Worm (Caenorhabditis elegans): Measurements from ENCODE around the gene scl-18.
A peak's percentile ranks its signal among the peaks of the same experiment; 100 is the strongest.

Gene scl-18

DNA sequence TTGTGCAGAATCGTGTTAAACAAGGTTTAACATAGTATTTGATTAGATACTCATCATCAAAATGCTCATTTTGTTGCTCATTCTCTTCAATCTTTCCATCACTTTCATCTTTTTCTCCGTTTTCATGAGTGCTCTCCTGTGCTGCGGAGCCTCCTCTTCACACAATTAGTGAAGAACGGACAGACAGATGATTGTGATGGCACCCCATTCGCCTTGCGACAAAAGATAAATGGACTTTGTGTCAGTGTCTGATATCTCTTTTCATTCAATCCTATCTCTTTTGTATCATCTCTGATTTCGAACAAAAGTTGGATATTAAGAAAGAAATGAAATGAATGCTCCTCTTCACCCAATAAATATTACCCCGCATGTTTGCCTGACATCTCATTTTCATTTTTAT lies 43.9 kb downstream of the scl-18 start:
- no peak for TF ChIP-seq mdt-29 (GFP tag; IDR thresholded peaks at IDR 0.05)
- no peak for TF ChIP-seq jun-1 (tag; optimal IDR thresholded peaks at IDR 0.05)
- no peak for TF ChIP-seq nhr-25 (tag; optimal IDR thresholded peaks at IDR 0.05; ENCODE audit: borderline replicate concordance, insufficient read depth)
- no peak for TF ChIP-seq F44E2.7 (GFP tag; IDR thresholded peaks at IDR 0.05)
- TF ChIP-seq daf-16 (GFP tag; optimal IDR thresholded peaks at IDR 0.05) = peak in 1 of 2 experiments; percentile 22
- TF ChIP-seq daf-16 (tag; optimal IDR thresholded peaks at IDR 0.05) = no peak
- TF ChIP-seq spr-1 (tag; optimal IDR thresholded peaks at IDR 0.05) = no peak
- no peak for TF ChIP-seq dmd-9 (GFP tag; IDR thresholded peaks at IDR 0.05)
- TF ChIP-seq unc-62 (GFP tag; optimal IDR thresholded peaks at IDR 0.05 in 1 of 2) = peak in 1 of 2 experiments; percentile 49
- TF ChIP-seq unc-62 (tag; optimal IDR thresholded peaks at IDR 0.05) = no peak
- TF ChIP-seq gei-8 (GFP tag; optimal IDR thresholded peaks at IDR 0.05) = no peak
- TF ChIP-seq hlh-11 (tag; optimal IDR thresholded peaks at IDR 0.05) = peak; percentile 9
- no peak for TF ChIP-seq nhr-48 (tag; optimal IDR thresholded peaks at IDR 0.05)
- TF ChIP-seq ces-1 (GFP tag; optimal IDR thresholded peaks at IDR 0.05) = no peak

DNA sequence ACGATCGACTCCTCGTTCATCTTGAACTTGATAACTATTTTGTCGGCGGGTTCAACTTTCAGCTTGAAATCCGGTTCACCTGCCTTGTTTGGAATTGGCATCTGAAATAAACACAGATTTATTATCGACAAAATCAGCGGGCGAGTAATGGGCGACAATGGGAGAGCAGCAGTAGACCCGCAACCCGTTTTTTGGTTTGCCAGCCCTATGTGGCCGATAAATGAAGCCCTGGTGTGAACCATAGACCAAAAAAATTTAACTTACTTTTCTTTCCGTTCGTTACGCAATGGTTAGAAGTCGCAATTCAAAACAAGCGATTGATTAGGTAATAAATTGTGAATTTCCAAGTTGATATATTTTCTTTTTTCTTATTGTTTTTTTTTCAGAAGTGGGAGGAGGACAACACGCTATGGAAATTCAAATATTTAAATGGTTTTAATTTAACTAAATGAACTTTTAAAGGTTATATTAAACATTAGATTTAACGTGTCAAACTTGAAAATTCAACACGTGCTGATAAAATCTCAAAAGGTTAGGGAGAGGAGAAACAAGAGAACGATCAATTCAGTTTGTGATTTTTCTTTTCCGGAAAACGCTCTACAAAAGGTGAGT lies 50.4 kb downstream of the scl-18 start, which contains the start of the genes T22B3.3 and alg-3:
Gene T22B3.3, minus strand, starts transcription at position 101 of the 612 bp plus-strand sequence.
Gene alg-3, plus strand, starts transcription at position 562 of the 612 bp plus-strand sequence.
- TF ChIP-seq ZK337.2 (GFP tag; IDR thresholded peaks at IDR 0.05) = no peak

All from whole organism, L4 larva.